Worm (Caenorhabditis elegans): ENCODE measurements around the gene nhr-7.

- TF ChIP-seq nhr-77 (tag; optimal IDR thresholded peaks at IDR 0.05) (no peak), zag-1 (tag; optimal IDR thresholded peaks at IDR 0.05) (no peak), aly-2 (tag; optimal IDR thresholded peaks at IDR 0.05) (no peak), C34F6.9 (tag; optimal IDR thresholded peaks at IDR 0.05) (no peak), unc-39 (tag; optimal IDR thresholded peaks at IDR 0.05) (no peak)
These were observed 35.4 kb upstream of the nhr-7 start, which contains the start of gene B0035.13 for ce11 chrIV:11306548-11306947.
